Fruit fly (Drosophila melanogaster): Measurements from ENCODE around the gene Obp28a.

DNA sequence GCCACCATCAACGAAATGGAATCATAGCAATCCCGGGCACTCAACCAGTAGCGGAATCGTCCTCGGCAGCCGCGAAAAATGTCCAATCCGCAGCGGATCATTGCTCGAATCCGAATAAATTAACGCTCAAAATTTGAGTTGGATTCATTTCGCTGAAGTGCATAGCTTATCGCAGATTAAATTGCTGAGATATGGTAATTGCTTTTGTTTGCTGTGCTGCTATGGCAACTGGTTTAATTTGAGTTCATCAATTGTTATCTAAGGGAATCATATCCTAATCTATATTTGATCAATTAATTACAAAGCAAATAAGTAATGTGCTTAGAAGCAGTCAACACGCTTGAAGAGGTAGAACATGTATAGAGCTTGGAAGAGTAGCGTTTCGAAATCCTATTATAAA lies 35.0 kb downstream of the Obp28a start, which contains the start of gene Gr28b:
- TF ChIP-seq CG32121 (GFP tag; IDR thresholded peaks at IDR 0.05) (no peak), CG8301 (tag; optimal IDR thresholded peaks at IDR 0.05) (no peak), CG4496 (GFP tag; IDR thresholded peaks at IDR 0.05) (no peak), fd96Ca (GFP tag; IDR thresholded peaks at IDR 0.05) (no peak), rn (GFP tag; IDR thresholded peaks at IDR 0.05) (no peak)

Measured in whole organism, pupa.